Worm (Caenorhabditis elegans): ENCODE results near the gene ugt-20.

- TF ChIP-seq madf-6 (GFP tag; IDR thresholded peaks at IDR 0.05) (no peak), ceh-100 (GFP tag; IDR thresholded peaks at IDR 0.05) (no peak), akir-1 (GFP tag; optimal IDR thresholded peaks at IDR 0.05) (no peak), him-1 (tag; optimal IDR thresholded peaks at IDR 0.05) (no peak), rcor-1 (GFP tag; IDR thresholded peaks at IDR 0.05) (no peak), mxl-1 (tag; optimal IDR thresholded peaks at IDR 0.05) (no peak)
These were observed 18.2 kb downstream of the ugt-20 start for ce11 chrIV:6065186-6065585.
